Fruit fly (Drosophila melanogaster): ENCODE measurements around the gene CG5217.
A peak's percentile ranks its signal among the peaks of the same experiment; 100 is the strongest.

Gene CG5217

dm6 chr3R:19228080-19228479 is 19.9 kb downstream of the CG5217 start, which contains the start of gene CG11703:
Gene CG11703 (minus strand): TSS chr3R:19228180.
- TF ChIP-seq rn (GFP tag; IDR thresholded peaks at IDR 0.05) (no peak), CG14655 (GFP tag; optimal IDR thresholded peaks at IDR 0.05) (no peak), Snoo (tag; optimal IDR thresholded peaks at IDR 0.05) (no peak), CG15710 (tag; optimal IDR thresholded peaks at IDR 0.05) (no peak), fd96Ca (GFP tag; IDR thresholded peaks at IDR 0.05) (no peak), CG10348 (GFP tag; IDR thresholded peaks at IDR 0.05) (no peak), D1 (tag; optimal IDR thresholded peaks at IDR 0.05) (no peak), EcR (GFP tag; optimal IDR thresholded peaks at IDR 0.05) (no peak), CG13204 (GFP tag; optimal IDR thresholded peaks at IDR 0.05) (no peak), CG17806 (tag; optimal IDR thresholded peaks at IDR 0.05) (no peak), Pif1A (GFP tag; optimal IDR thresholded peaks at IDR 0.05) (no peak), gl (tag; optimal IDR thresholded peaks at IDR 0.05) (no peak), Pif1B (GFP tag; optimal IDR thresholded peaks at IDR 0.05) (no peak), CG9948 (tag; optimal IDR thresholded peaks at IDR 0.05) (no peak), CG8301 (tag; optimal IDR thresholded peaks at IDR 0.05) (no peak), CG4496 (GFP tag; IDR thresholded peaks at IDR 0.05) (no peak), CG34367 (tag; optimal IDR thresholded peaks at IDR 0.05) (no peak), CG32121 (GFP tag; IDR thresholded peaks at IDR 0.05) (no peak), CG12605 (GFP tag; IDR thresholded peaks at IDR 0.05) (no peak), CG8159 (tag; optimal IDR thresholded peaks at IDR 0.05) (no peak)

DNA sequence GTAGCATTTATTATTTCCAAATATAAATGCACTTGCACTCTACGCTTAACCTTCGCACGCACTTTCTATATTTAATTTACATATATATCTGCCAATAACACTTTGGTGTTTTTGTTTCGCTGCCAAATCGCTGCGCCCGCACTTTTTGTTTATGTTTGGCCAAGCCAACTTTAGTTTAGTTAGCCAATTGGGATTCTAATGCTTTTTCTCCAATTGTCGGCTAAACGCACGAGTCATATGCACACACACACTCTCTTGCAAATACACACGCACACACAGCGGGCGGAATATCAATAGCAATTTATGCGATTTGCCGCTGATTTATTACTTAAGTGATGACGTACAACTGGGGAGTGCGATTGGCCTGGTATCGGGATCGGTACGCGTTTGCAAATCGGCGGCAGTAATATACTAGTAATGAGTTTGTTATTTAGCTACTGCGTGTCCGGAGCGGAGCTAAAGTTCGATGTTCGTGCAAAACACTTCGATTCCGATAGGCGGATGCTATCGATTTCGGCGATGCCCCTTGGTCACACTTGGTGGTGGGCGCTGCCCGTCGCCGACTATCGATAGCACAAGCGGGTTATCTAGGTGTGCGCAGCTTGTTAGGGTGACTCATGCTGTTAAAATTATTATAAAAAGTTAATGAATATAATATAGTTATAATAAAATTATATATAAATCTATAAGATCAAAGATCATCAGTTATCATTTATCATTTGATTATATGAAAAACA is 21.6 kb downstream of the CG5217 start, which contains the start of gene vib:
TSS of gene vib (minus strand) at position 515 of the 737 bp plus-strand sequence.
- peak; percentile 41; the same call in 1 of the 3 replicates for TF ChIP-seq fd96Ca (GFP tag; IDR thresholded peaks at IDR 0.05)
- peak; percentile 5 for TF ChIP-seq CG9948 (tag; optimal IDR thresholded peaks at IDR 0.05)
- TF ChIP-seq EcR (GFP tag; optimal IDR thresholded peaks at IDR 0.05) = peak; percentile 43
- peak; percentile 70 for TF ChIP-seq Ets98B (GFP tag; IDR thresholded peaks at IDR 0.05)
- TF ChIP-seq Snoo (tag; optimal IDR thresholded peaks at IDR 0.05) = no peak
- 0 out of 2 replicates have a peak, but pooled peaks have one; percentile 26 for TF ChIP-seq CG12605 (GFP tag; IDR thresholded peaks at IDR 0.05)
- no peak for TF ChIP-seq D1 (tag; optimal IDR thresholded peaks at IDR 0.05)
- TF ChIP-seq CG14655 (GFP tag; optimal IDR thresholded peaks at IDR 0.05) = no peak
- peak; percentile 36; the same call in 1 of the 3 replicates for TF ChIP-seq CG4496 (GFP tag; IDR thresholded peaks at IDR 0.05)
- no peak for TF ChIP-seq Pif1B (GFP tag; optimal IDR thresholded peaks at IDR 0.05)
- TF ChIP-seq CG8159 (tag; optimal IDR thresholded peaks at IDR 0.05) = peak; percentile 37
- peak; percentile 24 for TF ChIP-seq CG15710 (tag; optimal IDR thresholded peaks at IDR 0.05)
- no peak for TF ChIP-seq CG10348 (GFP tag; IDR thresholded peaks at IDR 0.05)
- peak; percentile 60; the same call in 1 of the 2 replicates for TF ChIP-seq CG32121 (GFP tag; IDR thresholded peaks at IDR 0.05)
- TF ChIP-seq Pif1A (GFP tag; optimal IDR thresholded peaks at IDR 0.05) = no peak
- peak; percentile 6 for TF ChIP-seq CG34367 (tag; optimal IDR thresholded peaks at IDR 0.05)

DNA sequence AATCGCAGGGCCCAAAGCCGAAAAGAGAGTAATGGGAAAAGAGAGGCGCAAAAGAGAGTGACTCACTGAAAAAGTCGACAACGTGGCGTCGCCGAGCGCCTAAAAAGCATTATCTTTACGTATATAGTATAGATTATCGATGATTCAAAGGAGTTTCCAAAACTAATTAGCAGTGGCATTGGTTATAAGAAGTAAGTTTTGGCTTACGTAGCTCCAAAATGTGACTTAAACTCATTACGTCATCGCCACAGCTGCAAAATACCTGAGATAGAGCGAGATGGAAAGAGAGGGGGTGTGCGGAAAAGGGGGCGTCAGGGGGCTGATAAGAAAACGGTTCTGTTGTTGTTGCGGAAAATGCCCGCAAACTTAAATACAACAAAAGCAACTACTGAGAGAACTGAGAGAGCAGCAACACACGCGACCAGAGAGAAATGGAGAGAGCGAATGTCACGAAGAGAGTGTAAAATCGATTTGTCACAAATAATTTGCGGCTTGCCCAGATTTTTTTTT is 22.4 kb downstream of the CG5217 start:
- TF ChIP-seq CG4496 (GFP tag; IDR thresholded peaks at IDR 0.05) = no peak
- TF ChIP-seq CG8301 (tag; optimal IDR thresholded peaks at IDR 0.05) = no peak
- TF ChIP-seq Pif1B (GFP tag; optimal IDR thresholded peaks at IDR 0.05) = no peak
- no peak for TF ChIP-seq CG17806 (tag; optimal IDR thresholded peaks at IDR 0.05)
- no peak for TF ChIP-seq CG15710 (tag; optimal IDR thresholded peaks at IDR 0.05)
- no peak for TF ChIP-seq gl (tag; optimal IDR thresholded peaks at IDR 0.05)

DNA sequence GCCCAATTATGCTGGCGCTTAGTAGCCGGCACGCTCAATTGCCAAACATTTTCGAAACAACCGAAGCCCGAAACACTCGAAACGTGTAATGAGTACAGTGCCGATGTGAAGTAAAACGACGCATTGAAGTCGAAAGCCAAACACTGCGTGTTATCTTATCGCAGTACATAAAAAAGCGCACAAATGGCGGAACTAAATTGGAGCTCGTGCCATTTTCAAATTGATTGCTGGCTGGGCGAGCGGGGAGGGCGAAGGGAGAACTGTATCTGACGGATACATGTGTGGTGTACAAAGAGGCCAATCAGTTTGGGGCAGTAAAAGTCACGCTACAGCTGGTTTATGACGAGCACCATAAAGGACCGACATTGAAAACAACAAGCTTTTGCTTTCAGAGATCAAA is 24.6 kb downstream of the CG5217 start:
- no peak for TF ChIP-seq CG14655 (GFP tag; optimal IDR thresholded peaks at IDR 0.05)
- TF ChIP-seq Pif1A (GFP tag; optimal IDR thresholded peaks at IDR 0.05) = no peak
- no peak for TF ChIP-seq CG17806 (tag; optimal IDR thresholded peaks at IDR 0.05)
- TF ChIP-seq CG10348 (GFP tag; IDR thresholded peaks at IDR 0.05) = no peak
- TF ChIP-seq EcR (GFP tag; optimal IDR thresholded peaks at IDR 0.05) = no peak
- TF ChIP-seq CG32121 (GFP tag; IDR thresholded peaks at IDR 0.05) = no peak
- TF ChIP-seq CG15710 (tag; optimal IDR thresholded peaks at IDR 0.05) = no peak
- no peak for TF ChIP-seq rn (GFP tag; IDR thresholded peaks at IDR 0.05)
- TF ChIP-seq gl (tag; optimal IDR thresholded peaks at IDR 0.05) = no peak
- no peak for TF ChIP-seq Ets98B (GFP tag; IDR thresholded peaks at IDR 0.05)
- no peak for TF ChIP-seq CG8301 (tag; optimal IDR thresholded peaks at IDR 0.05)
- no peak for TF ChIP-seq CG8159 (tag; optimal IDR thresholded peaks at IDR 0.05)
- TF ChIP-seq CG4496 (GFP tag; IDR thresholded peaks at IDR 0.05) = no peak
- no peak for TF ChIP-seq CG34367 (tag; optimal IDR thresholded peaks at IDR 0.05)
- no peak for TF ChIP-seq Snoo (tag; optimal IDR thresholded peaks at IDR 0.05)
- TF ChIP-seq D1 (tag; optimal IDR thresholded peaks at IDR 0.05) = no peak
- TF ChIP-seq Pif1B (GFP tag; optimal IDR thresholded peaks at IDR 0.05) = no peak

DNA sequence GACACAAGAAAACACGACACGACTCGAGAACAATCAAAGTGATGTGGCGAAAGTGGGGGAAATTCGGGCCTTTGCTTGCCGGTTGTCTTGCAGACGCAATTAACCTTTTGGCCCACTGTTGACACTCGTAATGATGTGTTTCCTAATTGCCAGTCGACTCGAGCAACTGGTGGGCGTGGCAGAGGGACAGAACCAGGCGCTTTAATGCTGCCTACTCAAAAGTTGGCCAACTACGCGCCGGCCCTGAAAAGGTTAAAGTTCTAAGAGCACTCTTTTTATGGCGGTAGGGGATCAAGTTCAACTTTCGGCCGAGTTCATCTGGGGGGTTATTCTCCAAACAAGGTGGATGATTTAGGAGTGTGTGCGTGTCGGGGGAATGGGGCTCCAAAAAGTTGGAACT is 26.6 kb downstream of the CG5217 start:
- TF ChIP-seq CG8159 (tag; optimal IDR thresholded peaks at IDR 0.05) (no peak), EcR (GFP tag; optimal IDR thresholded peaks at IDR 0.05) (no peak)

dm6 chr3R:19212545-19213176 is 35.3 kb downstream of the CG5217 start:
- TF ChIP-seq Pif1B (GFP tag; optimal IDR thresholded peaks at IDR 0.05) (no peak), CG13204 (GFP tag; optimal IDR thresholded peaks at IDR 0.05) (no peak), CG4496 (GFP tag; IDR thresholded peaks at IDR 0.05) (no peak), CG10348 (GFP tag; IDR thresholded peaks at IDR 0.05) (no peak), CG34367 (tag; optimal IDR thresholded peaks at IDR 0.05) (no peak), CG8159 (tag; optimal IDR thresholded peaks at IDR 0.05) (no peak), CG8301 (tag; optimal IDR thresholded peaks at IDR 0.05) (no peak), CG15710 (tag; optimal IDR thresholded peaks at IDR 0.05) (no peak), rn (GFP tag; IDR thresholded peaks at IDR 0.05) (no peak), gl (tag; optimal IDR thresholded peaks at IDR 0.05) (no peak)

All from whole organism, pupa.